Worm (Caenorhabditis elegans): Measurements from ENCODE around the gene nta-1.

DNA sequence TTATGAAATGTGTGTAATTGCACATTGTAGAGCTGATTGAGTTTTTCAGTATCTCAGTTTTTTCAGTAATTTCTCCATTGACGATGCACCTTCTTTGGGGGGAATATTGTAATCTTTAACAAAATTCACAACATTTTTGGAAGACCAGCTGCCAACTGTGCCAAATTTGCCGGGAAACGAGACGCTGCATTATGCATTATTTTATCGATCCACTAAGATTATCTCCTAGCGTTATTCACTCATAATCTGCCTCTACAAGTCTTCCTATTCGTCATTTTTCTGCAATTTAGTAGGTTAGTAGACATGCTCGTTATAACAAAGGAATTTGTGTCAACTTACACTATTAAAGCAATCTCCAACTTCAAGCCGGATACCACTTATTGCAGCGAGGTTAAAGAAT, 11.9 kb downstream of the nta-1 start, which contains the start of the genes sdz-12 and bath-31:
- TF ChIP-seq pat-9 (tag; optimal IDR thresholded peaks at IDR 0.05) (no peak), pha-4 (tag; optimal IDR thresholded peaks at IDR 0.05) (no peak), unc-86 (tag; optimal IDR thresholded peaks at IDR 0.05) (no peak), K02D7.2 (tag; optimal IDR thresholded peaks at IDR 0.05) (no peak), madf-2 (tag; optimal IDR thresholded peaks at IDR 0.05) (no peak), F13H6.1 (tag; optimal IDR thresholded peaks at IDR 0.05) (no peak), C08G9.2 (tag; optimal IDR thresholded peaks at IDR 0.05) (no peak), unc-3 (GFP tag; conservative IDR thresholded peaks at IDR 0.05) (no peak), unc-3 (tag; optimal IDR thresholded peaks at IDR 0.05) (no peak)
